Worm (Caenorhabditis elegans) whole organism, L2 larva: Measurements from ENCODE around the gene C17E7.12.

ENCODE experiments used
- C34F6.9 ChIP-seq: fragments of 150-350 bp; optimal IDR thresholded peaks from 2 replicates; lab custom pipeline; 2014; ENCODE audit warnings: missing biosample characterization, missing genetic modification characterization
- Y55F3AM.14 ChIP-seq: fragments of 200-800 bp; sonication (Bioruptor generic); optimal IDR thresholded peaks from 2 replicates; lab custom pipeline; 2018; ENCODE audit warnings: mild to moderate bottlenecking, missing genetic modification characterization, missing compliant biosample characterization
- ZK546.5 ChIP-seq: sonication (generic microtip); optimal IDR thresholded peaks from 2 replicates; lab custom pipeline; 2017; ENCODE audit warnings: missing biosample characterization, missing genetic modification characterization
- alr-1 ChIP-seq: fragments of 150-350 bp; optimal IDR thresholded peaks from 2 replicates; lab custom pipeline; 2014; ENCODE audit warnings: missing biosample characterization, missing genetic modification characterization
- aly-2 ChIP-seq: fragments of 150-350 bp; optimal IDR thresholded peaks from 2 replicates; lab custom pipeline; 2014; ENCODE audit warnings: missing biosample characterization, missing genetic modification characterization
- ceh-16 ChIP-seq: fragments of 150-350 bp; optimal IDR thresholded peaks from 2 replicates; lab custom pipeline; 2014; ENCODE audit warnings: missing biosample characterization, missing genetic modification characterization
- ceh-82 ChIP-seq: fragments of 150-350 bp; optimal IDR thresholded peaks from 2 replicates; lab custom pipeline; 2014; ENCODE audit warnings: missing biosample characterization, missing genetic modification characterization
- dmd-4 ChIP-seq: sonication (generic microtip); optimal IDR thresholded peaks from 2 replicates; lab custom pipeline; 2017; ENCODE audit warnings: missing biosample characterization, missing genetic modification characterization
- egl-27 ChIP-seq: sonication (generic microtip); optimal IDR thresholded peaks from 3 replicates; lab custom pipeline; 2017; ENCODE audit warnings: missing biosample characterization, missing genetic modification reagents, missing genetic modification characterization
- elt-1 ChIP-seq: fragments of 150-350 bp; optimal IDR thresholded peaks from 2 replicates; lab custom pipeline; 2014; ENCODE audit warnings: missing biosample characterization, missing genetic modification characterization
- lin-11 ChIP-seq: fragments of 150-350 bp; sonication (generic microtip); optimal IDR thresholded peaks from 2 replicates; lab custom pipeline; 2014; ENCODE audit warnings: missing biosample characterization, missing genetic modification characterization, inconsistent platforms, mixed read lengths
- lin-13 ChIP-seq: fragments of 150-350 bp; optimal IDR thresholded peaks from 2 replicates; lab custom pipeline; 2014; ENCODE audit warnings: missing biosample characterization, missing genetic modification reagents, missing genetic modification characterization
- lin-39 ChIP-seq: fragments of 150-350 bp; optimal IDR thresholded peaks from 2 replicates; lab custom pipeline; 2014; ENCODE audit warnings: missing biosample characterization, missing genetic modification reagents, missing genetic modification characterization
- mab-5 ChIP-seq: fragments of 150-350 bp; optimal IDR thresholded peaks from 2 replicates; lab custom pipeline; 2014; ENCODE audit warnings: missing biosample characterization, missing genetic modification characterization
- mdl-1 ChIP-seq, 2 experiments: fragments of 150-350 bp in 1 of 2; sonication (generic microtip) in 1 of 2; optimal IDR thresholded peaks; 2 replicates each; lab custom pipeline; 2017; ENCODE audit warnings: missing biosample characterization in 2 of 2, missing genetic modification characterization in 2 of 2
- nhr-10 ChIP-seq: sonication (generic microtip); optimal IDR thresholded peaks from 2 replicates; lab custom pipeline; 2017; ENCODE audit warnings: missing biosample characterization, missing genetic modification characterization
- nhr-12 ChIP-seq: fragments of 150-350 bp; optimal IDR thresholded peaks from 2 replicates; lab custom pipeline; 2014; ENCODE audit warnings: missing biosample characterization, missing genetic modification characterization
- nhr-129 ChIP-seq: fragments of 150-350 bp; optimal IDR thresholded peaks from 2 replicates; lab custom pipeline; 2014; ENCODE audit warnings: missing biosample characterization, missing genetic modification characterization
- nhr-21 ChIP-seq: fragments of 150-350 bp; optimal IDR thresholded peaks from 2 replicates; lab custom pipeline; 2014; ENCODE audit warnings: missing biosample characterization, missing genetic modification characterization
- nhr-23 ChIP-seq: fragments of 150-350 bp; optimal IDR thresholded peaks from 2 replicates; lab custom pipeline; 2014; ENCODE audit warnings: missing biosample characterization, missing genetic modification reagents, missing genetic modification characterization
- nhr-237 ChIP-seq: fragments of 150-350 bp; optimal IDR thresholded peaks from 2 replicates; lab custom pipeline; 2014; ENCODE audit warnings: missing biosample characterization, missing genetic modification characterization
- nhr-25 ChIP-seq: fragments of 150-350 bp; sonication (generic microtip); optimal IDR thresholded peaks from 3 replicates; lab custom pipeline; 2014; ENCODE audit warnings: missing biosample characterization, missing genetic modification characterization
- nhr-77 ChIP-seq: fragments of 150-350 bp; optimal IDR thresholded peaks from 2 replicates; lab custom pipeline; 2014; ENCODE audit warnings: missing biosample characterization, missing genetic modification characterization
- peb-1 ChIP-seq: fragments of 150-350 bp; optimal IDR thresholded peaks from 2 replicates; lab custom pipeline; 2014; ENCODE audit warnings: missing biosample characterization, missing genetic modification characterization
- skn-1 ChIP-seq: sonication (generic microtip); optimal IDR thresholded peaks from 2 replicates; lab custom pipeline; 2017; ENCODE audit warnings: missing biosample characterization, missing genetic modification characterization
- sma-3 ChIP-seq: sonication (generic microtip); optimal IDR thresholded peaks from 2 replicates; lab custom pipeline; 2016; ENCODE audit warnings: missing genetic modification reagents, missing genetic modification characterization, missing compliant biosample characterization
- sma-9 ChIP-seq, 2 experiments: fragments of 150-350 bp in 1 of 2; sonication (generic microtip) in 1 of 2; optimal IDR thresholded peaks; 2 replicates each; lab custom pipeline; 2014 to 2016; ENCODE audit warnings: missing genetic modification characterization in 2 of 2, mild to moderate bottlenecking in 1 of 2, missing biosample characterization in 1 of 2, missing compliant biosample characterization in 1 of 2, missing genetic modification reagents in 1 of 2, moderate library complexity in 1 of 2
- snpc-4 ChIP-seq: fragments of 150-350 bp; optimal IDR thresholded peaks from 2 replicates; lab custom pipeline; 2014; ENCODE audit warnings: missing biosample characterization, missing genetic modification characterization
- unc-55 ChIP-seq: fragments of 150-350 bp; sonication (generic microtip); optimal IDR thresholded peaks from 3 replicates; lab custom pipeline; 2014; ENCODE audit warnings: missing biosample characterization, missing genetic modification reagents, missing genetic modification characterization
- unc-62 ChIP-seq: fragments of 150-350 bp; optimal IDR thresholded peaks from 2 replicates; lab custom pipeline; 2014; ENCODE audit warnings: missing biosample characterization, missing genetic modification reagents, missing genetic modification characterization
- ztf-1 ChIP-seq: fragments of 200-800 bp; sonication (Bioruptor generic); conservative IDR thresholded peaks from 2 replicates; pipeline ENCODE4 v1.3.6; 2022; ENCODE audit warnings: missing genetic modification characterization, missing compliant biosample characterization
- ztf-11 ChIP-seq: sonication (generic microtip); optimal IDR thresholded peaks from 2 replicates; lab custom pipeline; 2017; ENCODE audit warnings: missing biosample characterization, missing genetic modification characterization
- ztf-4 ChIP-seq: fragments of 150-350 bp; optimal IDR thresholded peaks from 2 replicates; lab custom pipeline; 2014; ENCODE audit warnings: missing biosample characterization, missing genetic modification characterization

C17E7.12 gene

DNA sequence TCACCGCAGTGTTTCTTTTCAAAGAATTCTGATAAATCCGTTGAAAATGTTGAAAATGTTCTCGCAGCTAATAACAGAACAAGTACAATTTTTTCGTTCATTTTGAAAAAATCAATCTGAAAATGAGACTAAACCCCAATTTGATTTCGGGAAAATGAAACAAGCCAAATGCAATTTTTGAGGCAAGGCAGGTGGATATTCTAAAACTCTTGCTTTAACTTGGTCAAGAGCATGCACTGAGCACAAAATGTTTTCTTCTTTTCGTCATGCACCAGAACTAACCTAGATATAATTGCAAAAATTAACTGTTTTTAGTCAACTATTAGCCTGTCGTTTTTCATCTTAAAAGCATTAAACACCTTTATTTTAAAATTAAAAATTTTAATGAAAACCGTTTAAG is 8.3 kb upstream of the C17E7.12 start, which contains the start of gene irld-22:
Gene irld-22, minus strand, starts transcription at position 101 of the 400 bp plus-strand sequence.
- TF ChIP-seq peb-1 (tag; lab: Kevin White, UChicago), result no peak
- no peak for TF ChIP-seq skn-1 (tag; lab: Kevin White, UChicago)
- TF ChIP-seq ZK546.5 (tag; lab: Kevin White, UChicago), result no peak
- TF ChIP-seq sma-3, result no peak
- no peak for TF ChIP-seq unc-55
- no peak for TF ChIP-seq C34F6.9
- no peak for TF ChIP-seq snpc-4 (tag; lab: Kevin White, UChicago)
- TF ChIP-seq egl-27 (tag; lab: Kevin White, UChicago), result no peak
- TF ChIP-seq ztf-1, result no peak
- no peak for TF ChIP-seq nhr-237 (tag; lab: Kevin White, UChicago)
- no peak for TF ChIP-seq mab-5 (tag; lab: Kevin White, UChicago)
- TF ChIP-seq dmd-4 (tag; lab: Kevin White, UChicago), result no peak
- TF ChIP-seq nhr-23 (tag; lab: Kevin White, UChicago), result no peak
- TF ChIP-seq lin-13 (GFP tag; lab: Kevin White, UChicago), result no peak

DNA sequence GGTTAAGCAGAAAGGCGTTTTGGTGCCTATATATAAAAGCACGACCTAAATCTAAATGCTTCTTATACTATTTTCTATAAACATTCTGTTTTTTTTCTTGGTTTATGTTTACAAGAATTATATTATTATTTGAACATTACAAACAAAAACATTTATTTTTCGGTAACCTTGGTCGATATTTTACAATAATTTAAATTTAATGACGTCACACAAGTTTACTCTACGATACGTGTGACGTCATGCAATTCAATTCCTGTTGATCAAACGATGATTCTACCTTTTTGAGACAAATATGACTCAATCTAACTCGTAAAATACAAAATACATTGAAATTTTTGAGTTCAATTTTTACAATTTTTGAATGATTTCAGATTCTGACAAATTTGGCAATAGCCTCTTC is 4.2 kb upstream of the C17E7.12 start:
- TF ChIP-seq aly-2 (tag; lab: Kevin White, UChicago) (no peak), ztf-4 (tag; lab: Kevin White, UChicago) (no peak), nhr-12 (tag; lab: Kevin White, UChicago) (no peak), mab-5 (tag; lab: Kevin White, UChicago) (no peak), ceh-16 (no peak), lin-39 (tag; lab: Kevin White, UChicago) (no peak), nhr-129 (no peak)
- TF ChIP-seq, all 48 proteins: peak for 0

DNA sequence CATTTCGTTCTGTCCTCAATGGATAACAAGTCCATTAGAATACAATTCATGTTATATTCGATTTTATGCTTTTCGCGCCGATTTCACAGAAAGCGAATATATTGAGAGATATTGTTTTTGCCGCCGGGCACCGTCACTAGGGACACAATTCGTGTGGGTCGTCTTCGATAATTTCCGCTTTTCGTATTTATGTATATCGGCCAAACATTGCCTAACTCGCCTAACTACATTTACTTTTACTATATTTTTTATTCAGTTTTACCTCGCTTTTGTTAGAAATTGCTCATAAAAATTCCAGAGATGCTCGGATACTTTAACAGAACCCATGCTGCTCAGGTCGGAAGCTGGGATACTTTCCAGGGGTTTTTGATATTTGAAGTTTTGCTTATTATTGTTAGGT is 2.8 kb upstream of the C17E7.12 start, which contains the start of gene sre-9:
Gene sre-9, plus strand, starts transcription at position 301 of the 400 bp plus-strand sequence.
- TF ChIP-seq mdl-1 (tag; optimal IDR thresholded peaks at IDR 0.05; lab: Kevin White, UChicago) (no peak), sma-9 (GFP tag; optimal IDR thresholded peaks at IDR 0.05; lab: Kevin White, UChicago) (no peak), sma-9 (tag; optimal IDR thresholded peaks at IDR 0.05; lab: Kevin White, UChicago) (no peak), nhr-77 (no peak), aly-2 (tag; lab: Kevin White, UChicago) (no peak), ceh-82 (tag; lab: Kevin White, UChicago) (no peak), lin-13 (GFP tag; lab: Kevin White, UChicago) (no peak), nhr-25 (no peak), snpc-4 (tag; lab: Kevin White, UChicago) (no peak), sma-3 (no peak)

DNA sequence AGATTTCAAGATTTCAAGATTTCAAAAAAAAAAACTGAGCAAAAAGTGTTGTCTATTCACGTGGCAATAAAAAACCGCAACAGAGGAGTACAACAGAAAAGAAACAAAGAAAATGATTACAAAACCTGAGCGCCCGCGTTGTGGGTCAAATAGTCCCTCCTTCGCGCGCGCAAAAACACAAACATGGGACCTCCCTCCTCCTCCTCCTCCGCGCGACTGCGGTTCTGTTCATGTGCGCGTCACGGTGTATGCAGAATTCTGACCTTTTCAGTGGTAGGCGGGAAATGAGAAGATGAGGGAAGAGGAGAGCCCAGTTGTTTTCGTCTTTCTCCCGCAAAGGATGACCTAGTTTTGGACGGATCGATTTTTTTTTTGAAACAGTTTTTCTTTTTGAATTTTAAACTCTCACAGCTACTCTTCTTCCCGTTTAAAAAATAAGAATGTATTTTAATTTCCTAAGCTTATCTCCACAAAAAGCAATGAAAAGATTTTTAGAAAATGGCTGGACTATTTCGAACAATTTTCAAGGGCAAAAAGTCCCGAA is 614 bp upstream of the C17E7.12 start, which contains the start of gene C17E7.4:
Gene C17E7.4, plus strand, starts transcription at position 494 of the 544 bp plus-strand sequence.
- TF ChIP-seq egl-27 (tag; lab: Kevin White, UChicago) (no peak), ztf-1 (no peak), unc-55 (no peak)

DNA sequence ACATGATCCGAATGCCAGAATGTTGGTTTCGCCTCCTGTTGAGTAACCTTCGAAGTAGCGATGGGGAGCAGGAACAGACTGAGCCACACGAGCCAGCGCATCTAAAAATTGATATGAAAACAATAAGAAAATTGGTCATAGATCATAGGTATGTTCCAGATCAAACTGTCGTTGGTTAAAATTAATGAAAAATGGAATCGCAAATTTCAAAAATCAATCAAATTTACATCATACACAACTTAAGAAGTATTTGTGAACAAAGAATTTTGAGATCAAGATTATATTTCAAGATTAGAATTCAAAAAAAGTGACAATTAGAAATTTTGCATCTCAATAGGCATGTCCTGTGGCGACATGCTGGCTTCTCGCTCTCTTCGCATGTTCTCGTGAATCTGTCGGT is 1.1 kb downstream of the C17E7.12 start, which contains the start of gene C17E7.9:
Gene C17E7.9, minus strand, starts transcription at position 101 of the 400 bp plus-strand sequence.
- no peak for TF ChIP-seq nhr-10 (tag; lab: Kevin White, UChicago)
- no peak for TF ChIP-seq ceh-16
- TF ChIP-seq ztf-11, result no peak
- TF ChIP-seq Y55F3AM.14 (GFP tag; lab: Kevin White, UChicago), result no peak
- TF ChIP-seq dmd-4 (tag; lab: Kevin White, UChicago), result no peak
- no peak for TF ChIP-seq alr-1 (tag; lab: Kevin White, UChicago)
- TF ChIP-seq nhr-12 (tag; lab: Kevin White, UChicago), result no peak
- no peak for TF ChIP-seq lin-11
- TF ChIP-seq elt-1 (tag; lab: Kevin White, UChicago), result no peak
- TF ChIP-seq unc-62 (GFP tag; lab: Kevin White, UChicago), result no peak
- no peak for TF ChIP-seq sma-9 (GFP tag; optimal IDR thresholded peaks at IDR 0.05; lab: Kevin White, UChicago)
- TF ChIP-seq sma-9 (tag; optimal IDR thresholded peaks at IDR 0.05; lab: Kevin White, UChicago), result no peak
- no peak for TF ChIP-seq lin-13 (GFP tag; lab: Kevin White, UChicago)
- TF ChIP-seq nhr-21, result no peak
- no peak for TF ChIP-seq unc-55
